Fruit fly (Drosophila melanogaster) whole organism, embryonic: ENCODE data around the gene Pax.

ENCODE experiments used
- Awh ChIP-seq: fragments of 200-800 bp; sonication (Bioruptor generic); IDR thresholded peaks from 2 replicates; pipeline ENCODE4, ENCODE4 v1.3.6; 2022; ENCODE audit warnings: missing biosample characterization, missing genetic modification characterization
- Bgb ChIP-seq: fragments of 200-800 bp; sonication (Bioruptor generic); IDR thresholded peaks from 2 replicates; pipeline ENCODE4 v1.3.6; 2022; ENCODE audit warnings: missing biosample characterization, missing genetic modification characterization; ENCODE audit not compliant: partially characterized antibody
- CG10321 ChIP-seq: fragments of 200-800 bp; sonication (Bioruptor generic); IDR thresholded peaks from 2 replicates; pipeline ENCODE4 v1.3.6; 2022; ENCODE audit warnings: missing biosample characterization, missing genetic modification characterization
- CG10979 ChIP-seq: fragments of 200-800 bp; sonication (Bioruptor generic); optimal IDR thresholded peaks from 2 replicates; lab custom pipeline; 2018; ENCODE audit warnings: missing biosample characterization, mild to moderate bottlenecking, missing genetic modification characterization, moderate library complexity
- CG12219 ChIP-seq: fragments of 200-800 bp; sonication (Bioruptor generic); optimal IDR thresholded peaks from 3 replicates; lab custom pipeline; 2018; ENCODE audit warnings: missing biosample characterization, mild to moderate bottlenecking, missing genetic modification characterization
- CG13296 ChIP-seq: fragments of 200-800 bp; sonication (Bioruptor generic); optimal IDR thresholded peaks from 3 replicates; lab custom pipeline; 2018; ENCODE audit warnings: missing biosample characterization, mild to moderate bottlenecking, missing genetic modification characterization
- CG13894 ChIP-seq: fragments of 200-800 bp; sonication (Bioruptor generic); optimal IDR thresholded peaks from 3 replicates; lab custom pipeline; 2018; ENCODE audit warnings: missing biosample characterization, mild to moderate bottlenecking, missing genetic modification characterization, moderate library complexity
- CG14441 ChIP-seq: fragments of 200-800 bp; sonication (Bioruptor generic); IDR thresholded peaks from 2 replicates; pipeline ENCODE4 v1.3.6; 2022; ENCODE audit warnings: missing biosample characterization, missing genetic modification characterization
- CG14710 ChIP-seq: fragments of 200-800 bp; sonication (Bioruptor generic); optimal IDR thresholded peaks from 3 replicates; lab custom pipeline; 2019; ENCODE audit warnings: missing biosample characterization, mild to moderate bottlenecking, missing genetic modification characterization, moderate library complexity
- CG16815 ChIP-seq: fragments of 200-800 bp; sonication (Bioruptor generic); optimal IDR thresholded peaks from 3 replicates; lab custom pipeline; 2017; ENCODE audit warnings: missing biosample characterization, mild to moderate bottlenecking, missing genetic modification characterization
- CG2116 ChIP-seq: fragments of 200-800 bp; sonication (Bioruptor generic); optimal IDR thresholded peaks from 3 replicates; lab custom pipeline; 2018; ENCODE audit warnings: missing biosample characterization, mild to moderate bottlenecking, missing genetic modification characterization
- CG2678 ChIP-seq: fragments of 200-800 bp; sonication (Bioruptor generic); optimal IDR thresholded peaks from 3 replicates; lab custom pipeline; 2019; ENCODE audit warnings: missing biosample characterization, mild to moderate bottlenecking, missing genetic modification characterization, moderate library complexity
- CG32767 ChIP-seq: fragments of 200-800 bp; sonication (Bioruptor generic); IDR thresholded peaks from 2 replicates; pipeline ENCODE4 v1.3.6; 2022; ENCODE audit warnings: missing biosample characterization, missing genetic modification characterization
- CG3407 ChIP-seq: fragments of 200-800 bp; sonication (Bioruptor generic); optimal IDR thresholded peaks from 2 replicates; lab custom pipeline; 2018; ENCODE audit warnings: missing biosample characterization, mild to moderate bottlenecking, missing genetic modification characterization
- CG34376 ChIP-seq: fragments of 200-800 bp; sonication (Bioruptor generic); optimal IDR thresholded peaks from 2 replicates; lab custom pipeline; 2018; ENCODE audit warnings: missing biosample characterization, mild to moderate bottlenecking, missing genetic modification characterization
- CG3726 ChIP-seq: fragments of 200-800 bp; sonication (Bioruptor generic); IDR thresholded peaks from 3 replicates; pipeline ENCODE4, ENCODE4 v1.3.6; 2022; ENCODE audit warnings: missing biosample characterization, missing genetic modification characterization
- CG3847 ChIP-seq: fragments of 200-800 bp; sonication (Bioruptor generic); IDR thresholded peaks from 2 replicates; pipeline ENCODE4 v1.3.6; 2022; ENCODE audit warnings: missing biosample characterization, missing genetic modification characterization
- CG7745 ChIP-seq: fragments of 200-800 bp; sonication (Bioruptor generic); optimal IDR thresholded peaks from 2 replicates; lab custom pipeline; 2018; ENCODE audit warnings: missing biosample characterization, mild to moderate bottlenecking, missing genetic modification characterization, moderate library complexity
- CG8924 ChIP-seq: fragments of 200-800 bp; optimal IDR thresholded peaks from 3 replicates; lab custom pipeline; 2019; ENCODE audit warnings: missing biosample characterization, mild to moderate bottlenecking, missing genetic modification characterization, moderate library complexity
- CG9609 ChIP-seq: fragments of 200-800 bp; sonication (Bioruptor generic); optimal IDR thresholded peaks from 3 replicates; lab custom pipeline; 2016; ENCODE audit warnings: missing biosample characterization, missing genetic modification characterization
- CkIIα-i1 ChIP-seq: fragments of 200-800 bp; sonication (Bioruptor generic); IDR thresholded peaks from 2 replicates; pipeline ENCODE4 v1.3.6; 2022; ENCODE audit warnings: missing biosample characterization, missing genetic modification characterization
- D ChIP-seq, 2 experiments: fragments of 200-800 bp in 1 of 2; fragments of >200 bp in 1 of 2; sonication (Bioruptor generic) in 1 of 2; optimal IDR thresholded peaks; 2 replicates in 1 of 2; 3 replicates in 1 of 2; lab custom pipeline; 2017; ENCODE audit warnings: mild to moderate bottlenecking in 1 of 2, missing biosample characterization in 1 of 2, missing genetic modification characterization in 1 of 2, missing genetic modification reagents in 1 of 2
- E2f1 ChIP-seq: fragments of 200-800 bp; sonication (Bioruptor generic); IDR thresholded peaks from 2 replicates; pipeline ENCODE4 v1.3.6; 2022; ENCODE audit warnings: missing biosample characterization, missing genetic modification characterization
- HLH4C ChIP-seq: fragments of 200-800 bp; sonication (Bioruptor generic); IDR thresholded peaks from 3 replicates; pipeline ENCODE4 v1.3.6; 2022; ENCODE audit warnings: missing biosample characterization, missing genetic modification characterization; ENCODE audit not compliant: partially characterized antibody
- Lpt ChIP-seq: fragments of >200 bp; optimal IDR thresholded peaks from 2 replicates; lab custom pipeline; 2018; ENCODE audit warnings: missing biosample characterization, missing genetic modification characterization
- MESR4 ChIP-seq: fragments of 200-800 bp; sonication (Bioruptor generic); optimal IDR thresholded peaks from 2 replicates; lab custom pipeline; 2018; ENCODE audit warnings: missing biosample characterization, mild to moderate bottlenecking, missing genetic modification characterization, moderate library complexity
- Oli ChIP-seq: fragments of 200-800 bp; sonication (Bioruptor generic); optimal IDR thresholded peaks from 2 replicates; lab custom pipeline; 2018; ENCODE audit warnings: missing biosample characterization, mild to moderate bottlenecking, missing genetic modification characterization, moderate library complexity
- PHDP ChIP-seq: fragments of 200-800 bp; sonication (Bioruptor generic); optimal IDR thresholded peaks from 3 replicates; lab custom pipeline; 2018; ENCODE audit warnings: missing biosample characterization, mild to moderate bottlenecking, missing genetic modification characterization, moderate library complexity
- Ssrp ChIP-seq: fragments of 200-800 bp; sonication (Bioruptor generic); optimal IDR thresholded peaks from 2 replicates; lab custom pipeline; 2018; ENCODE audit warnings: missing biosample characterization, mild to moderate bottlenecking, missing genetic modification characterization, moderate library complexity
- Taf1 ChIP-seq: fragments of 200-800 bp; sonication (Bioruptor generic); IDR thresholded peaks from 2 replicates; pipeline ENCODE4 v1.3.6; 2022; ENCODE audit warnings: missing biosample characterization, missing genetic modification characterization
- al ChIP-seq: fragments of 200-800 bp; sonication (Bioruptor generic); IDR thresholded peaks from 2 replicates; pipeline ENCODE4 v1.3.6; 2022; ENCODE audit warnings: missing biosample characterization, missing genetic modification characterization
- bab2 ChIP-seq: fragments of 200-800 bp; sonication (Bioruptor generic); optimal IDR thresholded peaks from 2 replicates; lab custom pipeline; 2016; ENCODE audit warnings: missing biosample characterization, missing genetic modification characterization
- bbx ChIP-seq: fragments of 200-800 bp; sonication (Bioruptor generic); IDR thresholded peaks from 2 replicates; pipeline ENCODE4 v1.3.6; 2022; ENCODE audit warnings: missing biosample characterization, missing genetic modification characterization; ENCODE audit not compliant: partially characterized antibody
- cg ChIP-seq: fragments of 200-800 bp; sonication (Bioruptor generic); optimal IDR thresholded peaks from 3 replicates; lab custom pipeline; 2019; ENCODE audit warnings: missing biosample characterization, mild to moderate bottlenecking, missing genetic modification characterization, moderate library complexity
- croc ChIP-seq: fragments of 200-800 bp; sonication (Bioruptor generic); conservative IDR thresholded peaks from 3 replicates; pipeline ENCODE4 v1.3.6; 2022; ENCODE audit warnings: missing biosample characterization, missing genetic modification characterization
- disco-r ChIP-seq: fragments of 200-800 bp; sonication (Bioruptor generic); optimal IDR thresholded peaks from 2 replicates; lab custom pipeline; 2016; ENCODE audit warnings: missing biosample characterization, missing genetic modification characterization
- esg ChIP-seq: fragments of 200-800 bp; sonication (Bioruptor generic); conservative IDR thresholded peaks from 2 replicates; pipeline ENCODE4 v1.3.6; 2022; ENCODE audit warnings: missing biosample characterization, missing genetic modification characterization
- gcm2 ChIP-seq: fragments of 200-800 bp; sonication (Bioruptor generic); optimal IDR thresholded peaks from 2 replicates; lab custom pipeline; 2016; ENCODE audit warnings: missing biosample characterization, missing genetic modification characterization
- hth ChIP-seq: fragments of >200 bp; optimal IDR thresholded peaks from 2 replicates; lab custom pipeline; 2017; ENCODE audit warnings: inconsistent platforms
- kni ChIP-seq: fragments of 200-800 bp; sonication (Bioruptor generic); optimal IDR thresholded peaks from 3 replicates; lab custom pipeline; 2017; ENCODE audit warnings: mild to moderate bottlenecking, missing biosample characterization, missing genetic modification reagents, missing genetic modification characterization
- lola ChIP-seq, 3 experiments: fragments of >200 bp in 2 of 3; fragments of 200-800 bp in 1 of 3; sonication (Bioruptor generic) in 1 of 3; optimal IDR thresholded peaks; 2 replicates each; lab custom pipeline; 2017 to 2019; ENCODE audit warnings: missing biosample characterization in 3 of 3, missing genetic modification characterization in 3 of 3, mild to moderate bottlenecking in 1 of 3, moderate library complexity in 1 of 3
- nerfin-2 ChIP-seq: fragments of 200-800 bp; sonication (Bioruptor generic); IDR thresholded peaks from 2 replicates; pipeline ENCODE4 v1.3.6; 2022; ENCODE audit warnings: missing biosample characterization, missing genetic modification characterization; ENCODE audit not compliant: partially characterized antibody
- nmo ChIP-seq: fragments of 200-800 bp; sonication (Bioruptor generic); optimal IDR thresholded peaks from 2 replicates; lab custom pipeline; 2018; ENCODE audit warnings: missing biosample characterization, mild to moderate bottlenecking, missing genetic modification characterization, moderate library complexity
- nom ChIP-seq: fragments of 200-800 bp; sonication (Bioruptor generic); optimal IDR thresholded peaks from 2 replicates; lab custom pipeline; 2017; ENCODE audit warnings: missing biosample characterization, missing genetic modification characterization, mild to moderate bottlenecking, moderate library complexity, missing genetic modification reagents
- onecut ChIP-seq: fragments of 200-800 bp; sonication (Bioruptor generic); IDR thresholded peaks from 2 replicates; pipeline ENCODE4 v1.3.6; 2022; ENCODE audit warnings: missing biosample characterization, missing genetic modification characterization
- pfk ChIP-seq: fragments of 200-800 bp; sonication (Bioruptor generic); optimal IDR thresholded peaks from 2 replicates; lab custom pipeline; 2018; ENCODE audit warnings: missing biosample characterization, mild to moderate bottlenecking, missing genetic modification characterization, moderate library complexity
- psq ChIP-seq: fragments of 200-800 bp; sonication (Bioruptor generic); optimal IDR thresholded peaks from 2 replicates; lab custom pipeline; 2017; ENCODE audit warnings: missing biosample characterization, missing genetic modification characterization
- slbo ChIP-seq: fragments of 200-800 bp; sonication (Bioruptor generic); IDR thresholded peaks from 2 replicates; pipeline ENCODE4 v1.3.6; 2022; ENCODE audit warnings: missing biosample characterization, missing genetic modification characterization
- vnd ChIP-seq: fragments of 200-800 bp; sonication (Bioruptor generic); IDR thresholded peaks from 3 replicates; pipeline ENCODE4 v1.3.6; 2022; ENCODE audit warnings: missing biosample characterization, missing genetic modification characterization; ENCODE audit not compliant: partially characterized antibody
- wdn ChIP-seq: fragments of 200-800 bp; sonication (Bioruptor generic); IDR thresholded peaks from 2 replicates; pipeline ENCODE4 v1.3.6; 2022; ENCODE audit warnings: missing biosample characterization, missing genetic modification characterization

The Pax gene

DNA sequence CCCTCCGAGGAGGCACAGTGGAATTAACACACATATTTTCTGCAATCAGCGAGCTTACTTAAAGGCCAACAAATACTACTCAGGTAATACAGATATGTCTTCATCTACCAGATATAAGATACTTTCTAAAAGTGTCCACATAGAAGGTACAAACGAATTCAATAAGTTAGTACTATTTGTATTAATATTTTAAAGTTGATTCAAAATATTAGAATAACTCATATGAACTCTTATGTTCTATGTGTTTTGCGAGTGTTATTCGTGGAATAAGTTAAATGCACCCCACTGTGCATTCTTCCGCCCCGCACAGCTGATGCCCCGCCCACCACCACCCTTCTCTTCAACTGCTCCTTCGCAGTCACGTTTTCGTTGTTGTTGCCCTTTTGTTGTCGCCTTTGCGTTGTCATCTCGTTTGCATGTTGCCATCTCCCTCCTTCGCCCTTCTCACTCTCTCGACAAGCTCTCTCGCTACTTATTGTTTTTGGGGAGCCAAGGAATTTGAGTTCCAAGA lies 64.7 kb downstream of the Pax start (continued):
- TF ChIP-seq gcm2 (GFP tag; lab: Kevin White, UChicago) (no peak), CG14441 (GFP tag; lab: Robert Waterston, UW) (no peak), wdn (GFP tag; lab: Robert Waterston, UW) (no peak), CG3847 (no peak), al (GFP tag; lab: Robert Waterston, UW) (no peak), bab2 (GFP tag; lab: Kevin White, UChicago) (no peak), CG10979 (tag; lab: Kevin White, UChicago) (peak; percentile 21), CG3726 (GFP tag; lab: Robert Waterston, UW) (no peak), nom (GFP tag; lab: Kevin White, UChicago) (peak; percentile 16), Taf1 (GFP tag; lab: Robert Waterston, UW) (no peak), CG10321 (GFP tag; lab: Robert Waterston, UW) (no peak), CG32767 (GFP tag; lab: Robert Waterston, UW) (no peak), cg (GFP tag; lab: Kevin White, UChicago) (no peak), CG8924 (tag; lab: Kevin White, UChicago) (no peak), slbo (no peak), nerfin-2 (no peak), CG16815 (GFP tag; lab: Kevin White, UChicago) (no peak), CG2678 (peak; percentile 9), disco-r (no peak), Lpt (GFP tag; lab: Kevin White, UChicago) (no peak), bbx (GFP tag; lab: Robert Waterston, UW) (no peak), CG13296 (GFP tag; lab: Kevin White, UChicago) (no peak), CG13894 (tag; lab: Kevin White, UChicago) (no peak), CG9609 (GFP tag; lab: Kevin White, UChicago) (no peak), CG7745 (tag; lab: Kevin White, UChicago) (no peak), croc (GFP tag; lab: Robert Waterston, UW) (no peak), CG34376 (no peak), CkIIα-i1 (GFP tag; lab: Robert Waterston, UW) (no peak), CG12219 (GFP tag; lab: Kevin White, UChicago) (no peak), kni (GFP tag; lab: Kevin White, UChicago) (no peak), vnd (GFP tag; lab: Robert Waterston, UW) (no peak), nmo (GFP tag; lab: Kevin White, UChicago) (peak; percentile 32), Bgb (no peak), Awh (GFP tag; lab: Robert Waterston, UW) (no peak), HLH4C (GFP tag; lab: Robert Waterston, UW) (no peak), PHDP (tag; lab: Kevin White, UChicago) (peak; percentile 24), Ssrp (peak; percentile 31), D (optimal IDR thresholded peaks at IDR 0.05; lab: Kevin White, UChicago) (no peak), D (GFP tag; optimal IDR thresholded peaks at IDR 0.05; lab: Kevin White, UChicago) (no peak), lola (GFP tag; optimal IDR thresholded peaks at IDR 0.05; lab: Kevin White, UChicago) (peak in 1 of 3 experiments; percentile 11), hth (lab: Kevin White, UChicago) (no peak), pfk (no peak), MESR4 (GFP tag; lab: Kevin White, UChicago) (no peak), CG14710 (no peak), Oli (tag; lab: Kevin White, UChicago) (peak; percentile 13), CG2116 (GFP tag; lab: Kevin White, UChicago) (no peak), CG3407 (no peak), psq (GFP tag; lab: Kevin White, UChicago) (peak; percentile 25), E2f1 (GFP tag; lab: Robert Waterston, UW) (no peak), onecut (GFP tag; lab: Robert Waterston, UW) (no peak), esg (no peak)
